Worm (Caenorhabditis elegans) whole organism, L3 larva: ENCODE data around the gene F18C5.9.

ENCODE experiments used
- ZK546.5 ChIP-seq: sonication (generic microtip); optimal IDR thresholded peaks from 2 replicates; lab custom pipeline; 2017; ENCODE audit warnings: missing biosample characterization, missing genetic modification characterization
- aly-2 ChIP-seq: fragments of 150-350 bp; optimal IDR thresholded peaks from 2 replicates; lab custom pipeline; 2014; ENCODE audit warnings: missing biosample characterization, missing genetic modification characterization
- ceh-82 ChIP-seq: fragments of 150-350 bp; optimal IDR thresholded peaks from 2 replicates; lab custom pipeline; 2014; ENCODE audit warnings: missing biosample characterization, missing genetic modification characterization
- elt-2 ChIP-seq: sonication (generic microtip); optimal IDR thresholded peaks from 2 replicates; lab custom pipeline; 2016; ENCODE audit warnings: missing genetic modification reagents, mild to moderate bottlenecking, missing genetic modification characterization, missing compliant biosample characterization
- fkh-10 ChIP-seq: sonication (generic microtip); optimal IDR thresholded peaks from 2 replicates; lab custom pipeline; 2017; ENCODE audit warnings: missing biosample characterization, missing genetic modification reagents, missing genetic modification characterization
- fos-1 ChIP-seq: fragments of 150-350 bp; optimal IDR thresholded peaks from 2 replicates; lab custom pipeline; 2014; ENCODE audit warnings: missing biosample characterization, missing genetic modification characterization
- jun-1 ChIP-seq: fragments of 150-350 bp; optimal IDR thresholded peaks from 2 replicates; lab custom pipeline; 2014; ENCODE audit warnings: missing biosample characterization, missing genetic modification reagents, missing genetic modification characterization
- mdl-1 ChIP-seq: fragments of 150-350 bp; optimal IDR thresholded peaks from 2 replicates; lab custom pipeline; 2014; ENCODE audit warnings: missing biosample characterization, missing genetic modification characterization
- nhr-28 ChIP-seq: fragments of 150-350 bp; optimal IDR thresholded peaks from 2 replicates; lab custom pipeline; 2014; ENCODE audit warnings: missing biosample characterization, missing genetic modification characterization
- pqm-1 ChIP-seq: fragments of 150-350 bp; optimal IDR thresholded peaks from 2 replicates; lab custom pipeline; 2017; ENCODE audit warnings: missing biosample characterization, missing genetic modification characterization, inconsistent platforms
- skn-1 ChIP-seq: fragments of 150-350 bp; optimal IDR thresholded peaks from 2 replicates; lab custom pipeline; 2014; ENCODE audit warnings: missing biosample characterization, missing genetic modification characterization

- TF ChIP-seq elt-2 (tag; lab: Kevin White, UChicago), result no peak
- TF ChIP-seq mdl-1 (tag; lab: Kevin White, UChicago), result no peak
- no peak for TF ChIP-seq ceh-82 (tag; lab: Kevin White, UChicago)
- TF ChIP-seq aly-2, result no peak
- TF ChIP-seq ZK546.5, result no peak
- no peak for TF ChIP-seq jun-1 (tag; lab: Kevin White, UChicago)
- TF ChIP-seq fkh-10 (GFP tag; lab: Kevin White, UChicago), result no peak
- TF ChIP-seq skn-1, result no peak
- TF ChIP-seq pqm-1 (tag; lab: Kevin White, UChicago), result no peak
- no peak for TF ChIP-seq fos-1 (tag; lab: Kevin White, UChicago)
- TF ChIP-seq nhr-28 (tag; lab: Kevin White, UChicago), result no peak
Observed at ce11 chrII:6531527-6531926, 35.4 kb upstream of the F18C5.9 start, which contains the start of gene abch-1.
